Fruit fly (Drosophila melanogaster): ENCODE measurements around the gene SF2.
A peak's percentile ranks its signal among the peaks of the same experiment; 100 is the strongest.

Gene SF2

dm6 chr3R:16349111-16349655 is 7.4 kb upstream of the SF2 start, which contains the start of the genes CG14879 and Manf (continued):
- no peak for TF ChIP-seq bsh (GFP tag; optimal IDR thresholded peaks at IDR 0.05)
- TF ChIP-seq hth (optimal IDR thresholded peaks at IDR 0.05), result no peak
- TF ChIP-seq CG10462 (GFP tag; optimal IDR thresholded peaks at IDR 0.05), result no peak
- no peak for TF ChIP-seq scrt (GFP tag; optimal IDR thresholded peaks at IDR 0.05)
- no peak for TF ChIP-seq pfk (GFP tag; optimal IDR thresholded peaks at IDR 0.05)
- TF ChIP-seq kay (GFP tag; optimal IDR thresholded peaks at IDR 0.05), result no peak
- TF ChIP-seq CG17359 (tag; optimal IDR thresholded peaks at IDR 0.05), result no peak
- TF ChIP-seq CG8478 (optimal IDR thresholded peaks at IDR 0.05), result no peak
- no peak for TF ChIP-seq emc (GFP tag; optimal IDR thresholded peaks at IDR 0.05)
- TF ChIP-seq Meics (GFP tag; optimal IDR thresholded peaks at IDR 0.05), result peak; percentile 4
- no peak for TF ChIP-seq CG1529 (GFP tag; optimal IDR thresholded peaks at IDR 0.05)
- TF ChIP-seq CG10366 (GFP tag; IDR thresholded peaks at IDR 0.05), result no peak
- TF ChIP-seq sob (GFP tag; IDR thresholded peaks at IDR 0.05), result no peak
- TF ChIP-seq CG1792 (GFP tag; optimal IDR thresholded peaks at IDR 0.05), result no peak
- TF ChIP-seq CG2120 (GFP tag; optimal IDR thresholded peaks at IDR 0.05), result no peak
- no peak for TF ChIP-seq CG3726 (GFP tag; IDR thresholded peaks at IDR 0.05)
- TF ChIP-seq CG17612 (GFP tag; IDR thresholded peaks at IDR 0.05), result no peak
- no peak for TF ChIP-seq CG5245 (GFP tag; optimal IDR thresholded peaks at IDR 0.05)
- TF ChIP-seq da (GFP tag; optimal IDR thresholded peaks at IDR 0.05), result no peak
- no peak for TF ChIP-seq CG12155 (GFP tag; optimal IDR thresholded peaks at IDR 0.05)
- no peak for TF ChIP-seq CG12219 (GFP tag; optimal IDR thresholded peaks at IDR 0.05)
- TF ChIP-seq sim (GFP tag; IDR thresholded peaks at IDR 0.05), result no peak
- no peak for TF ChIP-seq h (optimal IDR thresholded peaks at IDR 0.05)
- TF ChIP-seq CG14667 (GFP tag; IDR thresholded peaks at IDR 0.05), result no peak
- TF ChIP-seq eyg (GFP tag; optimal IDR thresholded peaks at IDR 0.05), result no peak
- no peak for TF ChIP-seq Ada2b (GFP tag; IDR thresholded peaks at IDR 0.05)
- no peak for TF ChIP-seq Drgx (GFP tag; IDR thresholded peaks at IDR 0.05)
- TF ChIP-seq Hr39 (optimal IDR thresholded peaks at IDR 0.05), result no peak
- TF ChIP-seq hkb (optimal IDR thresholded peaks at IDR 0.05), result no peak
- no peak for TF ChIP-seq hkb (GFP tag; IDR thresholded peaks at IDR 0.05)
- TF ChIP-seq hbn (GFP tag; IDR thresholded peaks at IDR 0.05; ENCODE audit: partially characterized antibody), result peak; percentile 43
- no peak for TF ChIP-seq Hmx (GFP tag; optimal IDR thresholded peaks at IDR 0.05)
- peak; percentile 31 for TF ChIP-seq cwo (GFP tag; optimal IDR thresholded peaks at IDR 0.05)
- no peak for TF ChIP-seq CG4404 (GFP tag; IDR thresholded peaks at IDR 0.05)
- TF ChIP-seq CG13624 (GFP tag; optimal IDR thresholded peaks at IDR 0.05), result peak; percentile 27
- no peak for TF ChIP-seq mld (GFP tag; IDR thresholded peaks at IDR 0.05; ENCODE audit: partially characterized antibody)
- TF ChIP-seq Bteb2 (GFP tag; optimal IDR thresholded peaks at IDR 0.05), result no peak
- peak; percentile 30 for TF ChIP-seq CG17912 (GFP tag; optimal IDR thresholded peaks at IDR 0.05)
- TF ChIP-seq dmrt99B (tag; optimal IDR thresholded peaks at IDR 0.05), result no peak
- TF ChIP-seq CG4617 (GFP tag; optimal IDR thresholded peaks at IDR 0.05; ENCODE audit: borderline replicate concordance), result peak; percentile 25
- no peak for TF ChIP-seq CG14050 (GFP tag; IDR thresholded peaks at IDR 0.05)
- TF ChIP-seq abd-A (tag; optimal IDR thresholded peaks at IDR 0.05), result no peak
- no peak for TF ChIP-seq CG12236 (GFP tag; optimal IDR thresholded peaks at IDR 0.05)
- TF ChIP-seq HHEX (GFP tag; optimal IDR thresholded peaks at IDR 0.05), result no peak
- TF ChIP-seq E2f2 (GFP tag; IDR thresholded peaks at IDR 0.05), result peak; percentile 96
- TF ChIP-seq Oaz (GFP tag; IDR thresholded peaks at IDR 0.05), result no peak
- no peak for TF ChIP-seq vfl (GFP tag; optimal IDR thresholded peaks at IDR 0.05)
- TF ChIP-seq amos (GFP tag; IDR thresholded peaks at IDR 0.05; ENCODE audit: partially characterized antibody), result peak; percentile 60; the same call in 1 of the 2 replicates
- TF ChIP-seq ci (GFP tag; IDR thresholded peaks at IDR 0.05), result peak; percentile 61; the same call in 1 of the 3 replicates
- peak in 1 of 2 experiments; percentile 79 for TF ChIP-seq crp (GFP tag; optimal IDR thresholded peaks at IDR 0.05)
- peak; percentile 30 for TF ChIP-seq CG17829 (tag; optimal IDR thresholded peaks at IDR 0.05)
- no peak for TF ChIP-seq ind (GFP tag; optimal IDR thresholded peaks at IDR 0.05)
- TF ChIP-seq hb (GFP tag; IDR thresholded peaks at IDR 0.05; ENCODE audit: partially characterized antibody), result no peak
